Worm (Caenorhabditis elegans) whole organism, midembryonic: ENCODE measurements around the gene C06A1.3.

ENCODE experiments used
- T22C8.4 ChIP-seq: fragments of 200-800 bp; sonication (Bioruptor generic); IDR thresholded peaks from 2 replicates; pipeline ENCODE4 v1.3.6; 2022; ENCODE audit warnings: missing genetic modification characterization, missing compliant biosample characterization
- cog-1 ChIP-seq: sonication (generic microtip); optimal IDR thresholded peaks from 2 replicates; lab custom pipeline; 2016; ENCODE audit warnings: missing genetic modification characterization, missing compliant biosample characterization
- flt-1 ChIP-seq: fragments of 200-800 bp; sonication (Bioruptor generic); IDR thresholded peaks from 2 replicates; pipeline ENCODE4 v1.3.6; 2022; ENCODE audit warnings: missing genetic modification characterization, missing compliant biosample characterization
- klf-2 ChIP-seq: fragments of 200-800 bp; sonication (Bioruptor generic); conservative IDR thresholded peaks from 2 replicates; pipeline ENCODE4 v1.3.6; 2022; ENCODE audit warnings: missing genetic modification reagents, missing genetic modification characterization, missing compliant biosample characterization
- med-1 ChIP-seq: sonication (generic microtip); optimal IDR thresholded peaks from 2 replicates; lab custom pipeline; 2017; ENCODE audit warnings: missing genetic modification characterization, mild to moderate bottlenecking, missing compliant biosample characterization, antibody characterized with exemption, missing genetic modification reagents; ENCODE audit not compliant: insufficient read depth
- tab-1 ChIP-seq: fragments of 200-800 bp; sonication (Bioruptor generic); IDR thresholded peaks from 2 replicates; pipeline ENCODE4 v1.3.6; 2022; ENCODE audit warnings: missing genetic modification characterization, missing compliant biosample characterization
- ztf-23 ChIP-seq: fragments of 200-800 bp; sonication (Bioruptor generic); IDR thresholded peaks from 2 replicates; pipeline ENCODE4 v1.3.6; 2022; ENCODE audit warnings: missing genetic modification reagents, missing genetic modification characterization, missing compliant biosample characterization

DNA sequence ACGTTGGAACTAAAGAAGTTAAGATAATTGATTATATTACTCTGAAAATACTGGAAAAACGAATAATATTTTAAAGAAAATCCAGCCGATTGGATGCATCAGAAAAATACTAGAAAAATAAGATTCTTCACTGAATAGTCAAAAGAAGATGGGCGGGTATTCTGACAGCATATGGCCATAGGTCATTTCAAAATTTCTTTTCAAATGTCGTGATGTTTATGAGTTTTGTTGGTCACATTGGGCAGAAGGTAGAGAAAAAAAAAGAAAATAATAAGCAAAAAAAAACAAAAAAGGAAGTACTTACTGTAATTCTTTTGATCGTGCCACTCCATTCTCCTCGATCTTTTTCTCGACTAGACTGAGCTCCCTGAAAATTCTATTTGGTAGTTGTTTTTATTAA lies 48.5 kb upstream of the C06A1.3 start, which contains the start of gene F59B10.5:
- TF ChIP-seq T22C8.4 (no peak), cog-1 (tag; lab: Kevin White, UChicago) (no peak), ztf-23 (no peak), flt-1 (GFP tag; lab: Robert Waterston, UW) (no peak), klf-2 (GFP tag; lab: Robert Waterston, UW) (no peak), tab-1 (GFP tag; lab: Robert Waterston, UW) (no peak), med-1 (GFP tag; lab: Kevin White, UChicago) (no peak)
